Worm (Caenorhabditis elegans): Measurements from ENCODE around the gene lec-11.
"Not testable (repeated sequence)": the region's sequence is repeated elsewhere in the genome, so short reads cannot be mapped to it uniquely, and the experiment has no call there.

- TF ChIP-seq skn-1 (tag; optimal IDR thresholded peaks at IDR 0.05); ama-1 (optimal IDR thresholded peaks at IDR 0.05): not testable (repeated sequence)
These were observed 4.9 kb upstream of the lec-11 start, which contains the start of gene nspb-3 for ce11 chrIV:6594871-6595270.

Measured in whole organism, L2 larva.